Fruit fly (Drosophila melanogaster) whole organism, embryonic: Measurements from ENCODE around the gene CG7579.

Source experiments
- ATbp ChIP-seq: fragments of 200-800 bp; sonication (Bioruptor generic); optimal IDR thresholded peaks from 2 replicates; lab custom pipeline; 2017; ENCODE audit warnings: missing biosample characterization, mild to moderate bottlenecking, missing genetic modification characterization, missing genetic modification reagents
- Bdp1 ChIP-seq: fragments of 200-800 bp; sonication (Bioruptor generic); optimal IDR thresholded peaks from 3 replicates; lab custom pipeline; 2016; ENCODE audit warnings: missing biosample characterization, missing genetic modification characterization
- Blimp-1 ChIP-seq: fragments of 200-800 bp; sonication (Bioruptor generic); optimal IDR thresholded peaks from 3 replicates; lab custom pipeline; 2018; ENCODE audit warnings: missing biosample characterization, missing genetic modification characterization, mild to moderate bottlenecking, moderate library complexity, missing genetic modification reagents
- CG10209 ChIP-seq: fragments of 200-800 bp; sonication (Bioruptor generic); optimal IDR thresholded peaks from 3 replicates; lab custom pipeline; 2017; ENCODE audit warnings: missing biosample characterization, mild to moderate bottlenecking, missing genetic modification characterization, missing genetic modification reagents
- CG1024 ChIP-seq: fragments of 200-800 bp; sonication (Bioruptor generic); IDR thresholded peaks from 2 replicates; pipeline ENCODE4 v1.3.6; 2022; ENCODE audit warnings: missing biosample characterization, missing genetic modification characterization
- CG10462 ChIP-seq: fragments of 200-800 bp; sonication (Bioruptor generic); optimal IDR thresholded peaks from 2 replicates; lab custom pipeline; 2016; ENCODE audit warnings: missing biosample characterization, missing genetic modification characterization
- CG11560 ChIP-seq: fragments of 200-800 bp; sonication (Bioruptor generic); IDR thresholded peaks from 3 replicates; pipeline ENCODE4 v1.3.6; 2022; ENCODE audit warnings: missing biosample characterization, missing genetic modification characterization
- CG14050 ChIP-seq: fragments of 200-800 bp; sonication (Bioruptor generic); IDR thresholded peaks from 3 replicates; pipeline ENCODE4 v1.3.6; 2022; ENCODE audit warnings: missing biosample characterization, missing genetic modification characterization
- CG15479 ChIP-seq: fragments of 200-800 bp; sonication (Bioruptor generic); optimal IDR thresholded peaks from 3 replicates; lab custom pipeline; 2019; ENCODE audit warnings: missing biosample characterization, mild to moderate bottlenecking, missing genetic modification characterization, moderate library complexity
- CG16779 ChIP-seq: fragments of 200-800 bp; sonication (Bioruptor generic); IDR thresholded peaks from 2 replicates; pipeline ENCODE4 v1.3.6; 2022; ENCODE audit warnings: missing biosample characterization, missing genetic modification characterization
- CG17568 ChIP-seq: fragments of 200-800 bp; sonication (Bioruptor generic); optimal IDR thresholded peaks from 2 replicates; lab custom pipeline; 2018; ENCODE audit warnings: missing biosample characterization, mild to moderate bottlenecking, missing genetic modification characterization, moderate library complexity
- CG1832 ChIP-seq: fragments of 200-800 bp; sonication (Bioruptor generic); optimal IDR thresholded peaks from 2 replicates; lab custom pipeline; 2017; ENCODE audit warnings: missing biosample characterization, mild to moderate bottlenecking, missing genetic modification characterization, inconsistent platforms
- CG2116 ChIP-seq: fragments of 200-800 bp; sonication (Bioruptor generic); optimal IDR thresholded peaks from 3 replicates; lab custom pipeline; 2018; ENCODE audit warnings: missing biosample characterization, mild to moderate bottlenecking, missing genetic modification characterization
- CG2199 ChIP-seq: fragments of 200-800 bp; sonication (Bioruptor generic); IDR thresholded peaks from 3 replicates; pipeline ENCODE4 v1.3.6; 2022; ENCODE audit warnings: missing biosample characterization, missing genetic modification characterization
- CG2889 ChIP-seq: fragments of 200-800 bp; sonication (Bioruptor generic); IDR thresholded peaks from 3 replicates; pipeline ENCODE4 v1.3.6; 2022; ENCODE audit warnings: missing biosample characterization, missing genetic modification characterization
- CG31441 ChIP-seq: fragments of 200-800 bp; sonication (Bioruptor generic); IDR thresholded peaks from 2 replicates; pipeline ENCODE4 v1.3.6; 2022; ENCODE audit warnings: missing biosample characterization, missing genetic modification characterization
- CG32772 ChIP-seq: fragments of 200-800 bp; sonication (Bioruptor generic); IDR thresholded peaks from 2 replicates; pipeline ENCODE4 v1.3.6; 2022; ENCODE audit warnings: missing biosample characterization, missing genetic modification characterization
- CG33213 ChIP-seq: fragments of 200-800 bp; sonication (Bioruptor generic); optimal IDR thresholded peaks from 3 replicates; lab custom pipeline; 2016; ENCODE audit warnings: missing biosample characterization, missing genetic modification characterization
- CG3726 ChIP-seq: fragments of 200-800 bp; sonication (Bioruptor generic); IDR thresholded peaks from 3 replicates; pipeline ENCODE4, ENCODE4 v1.3.6; 2022; ENCODE audit warnings: missing biosample characterization, missing genetic modification characterization
- CG3838 ChIP-seq: fragments of 200-800 bp; sonication (Bioruptor generic); optimal IDR thresholded peaks from 3 replicates; lab custom pipeline; 2016; ENCODE audit warnings: missing biosample characterization, missing genetic modification characterization
- CG4360 ChIP-seq: fragments of 200-800 bp; sonication (Bioruptor generic); IDR thresholded peaks from 2 replicates; pipeline ENCODE4 v1.3.6; 2022; ENCODE audit warnings: missing biosample characterization, missing genetic modification characterization
- CG9609 ChIP-seq: fragments of 200-800 bp; sonication (Bioruptor generic); optimal IDR thresholded peaks from 3 replicates; lab custom pipeline; 2016; ENCODE audit warnings: missing biosample characterization, missing genetic modification characterization
- CG9727 ChIP-seq: fragments of 200-800 bp; sonication (Bioruptor generic); optimal IDR thresholded peaks from 3 replicates; lab custom pipeline; 2017; ENCODE audit warnings: missing biosample characterization, mild to moderate bottlenecking, missing genetic modification characterization
- Camta ChIP-seq: fragments of 200-800 bp; sonication (Bioruptor generic); optimal IDR thresholded peaks from 2 replicates; lab custom pipeline; 2016; ENCODE audit warnings: missing biosample characterization, missing genetic modification characterization
- Chrac-16 ChIP-seq: fragments of 200-800 bp; sonication (Bioruptor generic); optimal IDR thresholded peaks from 3 replicates; lab custom pipeline; 2016; ENCODE audit warnings: missing biosample characterization, missing genetic modification characterization
- D19A ChIP-seq: fragments of 200-800 bp; optimal IDR thresholded peaks from 3 replicates; lab custom pipeline; 2019; ENCODE audit warnings: missing biosample characterization, mild to moderate bottlenecking, missing genetic modification characterization, moderate library complexity
- Dbx ChIP-seq: fragments of 200-800 bp; sonication (Bioruptor generic); IDR thresholded peaks from 3 replicates; pipeline ENCODE4 v1.3.6; 2022; ENCODE audit warnings: missing biosample characterization, missing genetic modification characterization
- Elba2 ChIP-seq: fragments of 200-800 bp; sonication (Bioruptor generic); optimal IDR thresholded peaks from 3 replicates; lab custom pipeline; 2016; ENCODE audit warnings: missing biosample characterization, missing genetic modification characterization
- Fer2 ChIP-seq: fragments of 200-800 bp; sonication (Bioruptor generic); optimal IDR thresholded peaks from 2 replicates; lab custom pipeline; 2018; ENCODE audit warnings: missing biosample characterization, mild to moderate bottlenecking, missing genetic modification characterization, moderate library complexity
- Hand ChIP-seq: fragments of 200-800 bp; sonication (Bioruptor generic); optimal IDR thresholded peaks from 2 replicates; lab custom pipeline; 2017; ENCODE audit warnings: mild to moderate bottlenecking, missing biosample characterization, missing genetic modification reagents, missing genetic modification characterization
- HmgZ ChIP-seq: fragments of 200-800 bp; sonication (Bioruptor generic); optimal IDR thresholded peaks from 2 replicates; lab custom pipeline; 2018; ENCODE audit warnings: missing biosample characterization, mild to moderate bottlenecking, missing genetic modification characterization
- Kr ChIP-seq: fragments of 200-800 bp; sonication (Bioruptor generic); optimal IDR thresholded peaks from 2 replicates; lab custom pipeline; 2017; ENCODE audit warnings: missing biosample characterization, mild to moderate bottlenecking, missing genetic modification characterization
- MTF-1 ChIP-seq: fragments of 200-800 bp; sonication (Bioruptor generic); optimal IDR thresholded peaks from 2 replicates; lab custom pipeline; 2018; ENCODE audit warnings: missing biosample characterization, mild to moderate bottlenecking, missing genetic modification characterization, borderline replicate concordance
- Nf-YB ChIP-seq: fragments of 200-800 bp; sonication (Bioruptor generic); optimal IDR thresholded peaks from 3 replicates; lab custom pipeline; 2019; ENCODE audit warnings: missing biosample characterization, mild to moderate bottlenecking, missing genetic modification characterization, moderate library complexity
- Ptx1 ChIP-seq: fragments of 200-800 bp; sonication (Bioruptor generic); IDR thresholded peaks from 2 replicates; pipeline ENCODE4 v1.3.6; 2022; ENCODE audit warnings: missing biosample characterization, missing genetic modification characterization
- Side ChIP-seq: fragments of 200-800 bp; sonication (Bioruptor generic); optimal IDR thresholded peaks from 2 replicates; lab custom pipeline; 2016; ENCODE audit warnings: missing biosample characterization, missing genetic modification characterization
- ash1 ChIP-seq: fragments of 200-800 bp; sonication (Bioruptor generic); optimal IDR thresholded peaks from 2 replicates; lab custom pipeline; 2018; ENCODE audit warnings: missing biosample characterization, mild to moderate bottlenecking, missing genetic modification characterization
- caup ChIP-seq: fragments of 200-800 bp; sonication (Bioruptor generic); optimal IDR thresholded peaks from 3 replicates; lab custom pipeline; 2017; ENCODE audit warnings: missing biosample characterization, mild to moderate bottlenecking, missing genetic modification characterization, moderate library complexity; ENCODE audit not compliant: severe bottlenecking
- ci ChIP-seq: fragments of 200-800 bp; sonication (Bioruptor generic); IDR thresholded peaks from 3 replicates; pipeline ENCODE4 v1.3.6; 2022; ENCODE audit warnings: missing biosample characterization, missing genetic modification characterization
- dimm ChIP-seq: fragments of 200-800 bp; sonication (Bioruptor generic); IDR thresholded peaks from 2 replicates; pipeline ENCODE4 v1.3.6; 2022; ENCODE audit warnings: missing biosample characterization, missing genetic modification characterization
- dysf ChIP-seq: fragments of 200-800 bp; sonication (Bioruptor generic); IDR thresholded peaks from 3 replicates; pipeline ENCODE4 v1.3.6; 2022; ENCODE audit warnings: missing biosample characterization, missing genetic modification characterization
- gcm2 ChIP-seq: fragments of 200-800 bp; sonication (Bioruptor generic); optimal IDR thresholded peaks from 2 replicates; lab custom pipeline; 2016; ENCODE audit warnings: missing biosample characterization, missing genetic modification characterization
- lab ChIP-seq: fragments of 200-800 bp; sonication (Bioruptor generic); optimal IDR thresholded peaks from 3 replicates; lab custom pipeline; 2017; ENCODE audit warnings: missing biosample characterization, missing genetic modification characterization, mild to moderate bottlenecking, moderate library complexity, missing genetic modification reagents
- nau ChIP-seq: fragments of 200-800 bp; sonication (Bioruptor generic); optimal IDR thresholded peaks from 3 replicates; lab custom pipeline; 2017; ENCODE audit warnings: missing biosample characterization, mild to moderate bottlenecking, missing genetic modification characterization, missing genetic modification reagents
- p53 ChIP-seq: fragments of 200-800 bp; sonication (Bioruptor generic); optimal IDR thresholded peaks from 2 replicates; lab custom pipeline; 2016; ENCODE audit warnings: missing biosample characterization, missing genetic modification characterization
- peb ChIP-seq: fragments of 200-800 bp; sonication (Bioruptor generic); IDR thresholded peaks from 2 replicates; pipeline ENCODE4 v1.3.6; 2022; ENCODE audit warnings: missing biosample characterization, missing genetic modification characterization
- phol ChIP-seq: fragments of 200-800 bp; sonication (Bioruptor generic); optimal IDR thresholded peaks from 3 replicates; lab custom pipeline; 2018; ENCODE audit warnings: missing biosample characterization, mild to moderate bottlenecking, missing genetic modification characterization, moderate library complexity
- sens ChIP-seq: fragments of 200-800 bp; sonication (Bioruptor generic); peaks from one replicate; lab custom pipeline; 2016; ENCODE audit warnings: missing biosample characterization, missing genetic modification characterization
- tio ChIP-seq: fragments of 200-800 bp; sonication (Bioruptor generic); optimal IDR thresholded peaks from 2 replicates; lab custom pipeline; 2017; ENCODE audit warnings: missing biosample characterization, missing genetic modification characterization, inconsistent platforms
- unpg ChIP-seq: fragments of 200-800 bp; sonication (Bioruptor generic); optimal IDR thresholded peaks from 3 replicates; lab custom pipeline; 2018; ENCODE audit warnings: missing biosample characterization, mild to moderate bottlenecking, missing genetic modification characterization, moderate library complexity

Gene CG7579

DNA sequence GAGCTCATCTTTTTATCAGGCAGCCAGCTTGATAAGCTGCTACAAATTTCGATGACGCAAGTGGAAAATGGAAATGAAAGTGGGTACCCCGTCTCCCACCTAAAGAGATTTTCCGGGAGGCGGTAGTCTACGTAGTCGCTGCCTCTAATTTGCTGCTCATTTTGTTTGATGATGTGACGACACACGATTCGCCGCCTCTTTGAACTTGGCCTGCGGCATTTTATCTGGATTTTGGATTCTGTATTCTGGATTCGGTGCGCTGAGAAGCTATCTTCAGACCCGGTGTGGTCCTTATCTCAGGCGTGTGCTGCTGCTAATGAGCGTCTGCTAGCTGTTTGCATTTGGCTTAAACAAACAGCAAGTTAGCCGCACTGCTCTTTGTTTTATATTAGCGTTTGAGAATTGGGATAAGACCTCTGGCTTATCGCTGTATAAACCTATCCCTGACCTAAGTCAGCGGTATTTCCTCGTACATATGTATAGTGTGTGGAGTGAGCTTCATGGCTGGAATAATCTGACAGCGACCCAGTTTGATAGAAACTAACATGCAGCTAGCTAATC lies 30.8 kb upstream of the CG7579 start (continued):
- TF ChIP-seq CG9727 (GFP tag; lab: Kevin White, UChicago) (peak; percentile 78), CG15479 (peak; percentile 94), dimm (no peak), D19A (tag; lab: Kevin White, UChicago) (peak; percentile 13), peb (GFP tag; lab: Robert Waterston, UW) (no peak), HmgZ (tag; lab: Kevin White, UChicago) (peak; percentile 46), Dbx (GFP tag; lab: Robert Waterston, UW) (peak; percentile 47; the same call in 1 of the 3 replicates), Chrac-16 (no peak), nau (GFP tag; lab: Kevin White, UChicago) (peak; percentile 75), CG11560 (tag; lab: Robert Waterston, UW) (no peak), ash1 (peak; percentile 70), Ptx1 (GFP tag; lab: Robert Waterston, UW) (0 out of 2 replicates have a peak, but pooled peaks have one; percentile 20), gcm2 (GFP tag; lab: Kevin White, UChicago) (no peak), sens (peak; percentile 97), Blimp-1 (GFP tag; lab: Kevin White, UChicago) (peak; percentile 65), phol (tag; lab: Kevin White, UChicago) (no peak), dysf (GFP tag; lab: Robert Waterston, UW) (no peak), Elba2 (GFP tag; lab: Kevin White, UChicago) (no peak), lab (GFP tag; lab: Kevin White, UChicago) (peak; percentile 81), unpg (peak; percentile 34), CG3838 (GFP tag; lab: Kevin White, UChicago) (peak; percentile 24), MTF-1 (GFP tag; lab: Kevin White, UChicago) (peak; percentile 55), Fer2 (tag; lab: Kevin White, UChicago) (no peak), CG4360 (GFP tag; lab: Robert Waterston, UW) (peak; percentile 60), CG14050 (no peak), CG3726 (no peak), CG31441 (GFP tag; lab: Robert Waterston, UW) (peak; percentile 20; the same call in 1 of the 2 replicates), Hand (no peak), CG32772 (peak; percentile 37; the same call in 1 of the 2 replicates), CG2199 (GFP tag; lab: Robert Waterston, UW) (0 out of 3 replicates have a peak, but pooled peaks have one; percentile 29), Side (GFP tag; lab: Kevin White, UChicago) (peak; percentile 73), CG1024 (GFP tag; lab: Robert Waterston, UW) (peak; percentile 71), CG10462 (GFP tag; lab: Kevin White, UChicago) (no peak), Bdp1 (GFP tag; lab: Kevin White, UChicago) (peak; percentile 61), caup (peak; percentile 46), CG2889 (no peak), Camta (GFP tag; lab: Kevin White, UChicago) (peak; percentile 52), Kr (GFP tag; lab: Kevin White, UChicago) (no peak), CG16779 (GFP tag; lab: Robert Waterston, UW) (peak; percentile 46; the same call in 1 of the 2 replicates), p53 (GFP tag; lab: Kevin White, UChicago) (peak; percentile 24), tio (peak; percentile 52), ATbp (GFP tag; lab: Kevin White, UChicago) (peak; percentile 87), CG17568 (peak; percentile 54), CG9609 (GFP tag; lab: Kevin White, UChicago) (peak; percentile 12), Nf-YB (GFP tag; lab: Kevin White, UChicago) (peak; percentile 14), CG10209 (GFP tag; lab: Kevin White, UChicago) (peak; percentile 77), ci (GFP tag; lab: Robert Waterston, UW) (peak; percentile 68), CG33213 (GFP tag; lab: Kevin White, UChicago) (peak; percentile 77), CG1832 (GFP tag; lab: Kevin White, UChicago) (no peak), CG2116 (GFP tag; lab: Kevin White, UChicago) (peak; percentile 20)
